Fruit fly (Drosophila melanogaster) whole organism, pupa: ENCODE data around the gene CG43390.
"Not testable (repeated sequence)": the region's sequence is repeated elsewhere in the genome, so short reads cannot be mapped to it uniquely, and the experiment has no call there.

ENCODE experiments used
- CG10348 ChIP-seq: fragments of 200-800 bp; sonication (Bioruptor generic); IDR thresholded peaks from 2 replicates; pipeline ENCODE4 v1.3.6; 2022; ENCODE audit warnings: missing biosample characterization, missing genetic modification characterization
- CG12605 ChIP-seq: fragments of 200-800 bp; sonication (Bioruptor generic); IDR thresholded peaks from 2 replicates; pipeline ENCODE4 v1.3.6; 2022; ENCODE audit warnings: missing biosample characterization, missing genetic modification characterization
- CG13204 ChIP-seq: fragments of 200-800 bp; sonication (Bioruptor generic); optimal IDR thresholded peaks from 2 replicates; lab custom pipeline; 2018; ENCODE audit warnings: missing biosample characterization, mild to moderate bottlenecking, missing genetic modification characterization, moderate library complexity
- CG14655 ChIP-seq: fragments of 200-800 bp; sonication (Bioruptor generic); optimal IDR thresholded peaks from 3 replicates; lab custom pipeline; 2017; ENCODE audit warnings: mild to moderate bottlenecking, missing biosample characterization, missing genetic modification reagents, missing genetic modification characterization
- CG15710 ChIP-seq: fragments of 200-800 bp; sonication (Bioruptor generic); optimal IDR thresholded peaks from 2 replicates; lab custom pipeline; 2018; ENCODE audit warnings: missing biosample characterization, mild to moderate bottlenecking, missing genetic modification characterization, moderate library complexity
- CG17806 ChIP-seq: fragments of 200-800 bp; sonication (Bioruptor generic); optimal IDR thresholded peaks from 2 replicates; lab custom pipeline; 2018; ENCODE audit warnings: missing biosample characterization, mild to moderate bottlenecking, missing genetic modification characterization, moderate library complexity
- CG32121 ChIP-seq: fragments of 200-800 bp; sonication (Bioruptor generic); IDR thresholded peaks from 2 replicates; pipeline ENCODE4 v1.3.6; 2022; ENCODE audit warnings: missing biosample characterization, missing genetic modification characterization
- CG34367 ChIP-seq: fragments of 200-800 bp; sonication (Bioruptor generic); optimal IDR thresholded peaks from 2 replicates; lab custom pipeline; 2018; ENCODE audit warnings: missing biosample characterization, mild to moderate bottlenecking, missing genetic modification characterization
- CG4496 ChIP-seq: fragments of 200-800 bp; sonication (Bioruptor generic); IDR thresholded peaks from 3 replicates; pipeline ENCODE4 v1.3.6; 2022; ENCODE audit warnings: missing biosample characterization, missing genetic modification characterization
- CG8159 ChIP-seq: fragments of 200-800 bp; sonication (Bioruptor generic); optimal IDR thresholded peaks from 3 replicates; lab custom pipeline; 2018; ENCODE audit warnings: missing biosample characterization, mild to moderate bottlenecking, missing genetic modification characterization, moderate library complexity
- CG8301 ChIP-seq: fragments of 200-800 bp; sonication (Bioruptor generic); optimal IDR thresholded peaks from 2 replicates; lab custom pipeline; 2018; ENCODE audit warnings: missing biosample characterization, mild to moderate bottlenecking, missing genetic modification characterization
- CG9948 ChIP-seq: fragments of 200-800 bp; sonication (Bioruptor generic); optimal IDR thresholded peaks from 2 replicates; lab custom pipeline; 2018; ENCODE audit warnings: missing biosample characterization, mild to moderate bottlenecking, missing genetic modification characterization, moderate library complexity
- D1 ChIP-seq: fragments of 200-800 bp; sonication (Bioruptor generic); optimal IDR thresholded peaks from 2 replicates; lab custom pipeline; 2018; ENCODE audit warnings: missing biosample characterization, mild to moderate bottlenecking, missing genetic modification characterization, moderate library complexity
- EcR ChIP-seq: fragments of 200-800 bp; sonication (Bioruptor generic); optimal IDR thresholded peaks from 3 replicates; lab custom pipeline; 2019; ENCODE audit warnings: missing biosample characterization, missing genetic modification characterization, mild to moderate bottlenecking, moderate library complexity, missing genetic modification reagents
- Ets98B ChIP-seq: fragments of 200-800 bp; sonication (Bioruptor generic); IDR thresholded peaks from 2 replicates; pipeline ENCODE4 v1.3.6; 2022; ENCODE audit warnings: missing biosample characterization, missing genetic modification characterization
- Pif1A ChIP-seq: fragments of 200-800 bp; sonication (Bioruptor generic); optimal IDR thresholded peaks from 3 replicates; lab custom pipeline; 2016; ENCODE audit warnings: missing biosample characterization, missing genetic modification characterization
- Pif1B ChIP-seq: fragments of 200-800 bp; sonication (Bioruptor generic); optimal IDR thresholded peaks from 3 replicates; lab custom pipeline; 2016; ENCODE audit warnings: missing biosample characterization, missing genetic modification characterization
- Snoo ChIP-seq: fragments of 200-800 bp; sonication (Bioruptor generic); optimal IDR thresholded peaks from 3 replicates; lab custom pipeline; 2017; ENCODE audit warnings: missing biosample characterization, mild to moderate bottlenecking, missing genetic modification characterization, inconsistent platforms
- fd96Ca ChIP-seq: fragments of 200-800 bp; sonication (Bioruptor generic); IDR thresholded peaks from 3 replicates; pipeline ENCODE4 v1.3.6; 2022; ENCODE audit warnings: missing biosample characterization, missing genetic modification characterization
- gl ChIP-seq: fragments of 200-800 bp; sonication (Bioruptor generic); optimal IDR thresholded peaks from 2 replicates; lab custom pipeline; 2018; ENCODE audit warnings: missing biosample characterization, mild to moderate bottlenecking, missing genetic modification characterization
- rn ChIP-seq: fragments of 200-800 bp; sonication (Bioruptor generic); IDR thresholded peaks from 2 replicates; pipeline ENCODE4 v1.3.6; 2022; ENCODE audit warnings: missing biosample characterization, missing genetic modification characterization

Gene CG43390

dm6 chr3L:11596585-11597252 lies 17.0 kb upstream of the CG43390 start, which contains the start of gene CG7368:
Gene CG7368, plus strand, starts transcription at chr3L:11597202.
- peak; percentile 14 for TF ChIP-seq CG13204 (GFP tag; lab: Kevin White, UChicago)
- no peak for TF ChIP-seq Pif1A (GFP tag; lab: Kevin White, UChicago)

DNA sequence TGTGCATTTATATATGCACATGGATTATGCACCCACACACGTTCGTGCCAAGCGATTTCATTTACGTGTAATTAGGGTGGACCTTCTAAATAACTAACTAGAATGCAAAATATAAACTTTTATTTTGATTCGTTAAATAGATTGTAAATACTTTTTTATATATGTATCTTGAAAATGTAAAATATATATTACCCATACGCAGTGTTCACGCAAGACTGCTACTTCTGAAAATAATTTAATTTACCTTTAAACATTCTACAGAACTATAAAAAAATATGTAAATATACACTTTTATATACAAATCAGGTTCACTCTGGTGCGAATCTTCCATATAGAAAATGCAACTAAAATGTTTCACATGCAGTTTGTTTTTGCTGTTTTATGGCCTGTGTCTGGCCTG lies 14.0 kb upstream of the CG43390 start:
- TF ChIP-seq D1 (tag; lab: Kevin White, UChicago): no peak
- no peak for TF ChIP-seq Snoo
- no peak for TF ChIP-seq rn
- TF ChIP-seq CG12605 (GFP tag; lab: Robert Waterston, UW): no peak
- TF ChIP-seq CG8301 (tag; lab: Kevin White, UChicago): peak; percentile 27
- peak; percentile 40 for TF ChIP-seq CG9948 (tag; lab: Kevin White, UChicago)
- no peak for TF ChIP-seq CG13204 (GFP tag; lab: Kevin White, UChicago)
- TF ChIP-seq Ets98B: peak; percentile 28; the same call in 1 of the 2 replicates
- TF ChIP-seq CG17806 (tag; lab: Kevin White, UChicago): peak; percentile 35
- TF ChIP-seq CG4496 (GFP tag; lab: Robert Waterston, UW): peak; percentile 55
- no peak for TF ChIP-seq gl (tag; lab: Kevin White, UChicago)
- no peak for TF ChIP-seq CG10348
- peak; percentile 46 for TF ChIP-seq CG15710
- peak; percentile 61 for TF ChIP-seq CG32121 (GFP tag; lab: Robert Waterston, UW)
- TF ChIP-seq Pif1B (GFP tag; lab: Kevin White, UChicago): peak; percentile 3
- TF ChIP-seq CG14655 (GFP tag; lab: Kevin White, UChicago): peak; percentile 35
- no peak for TF ChIP-seq Pif1A (GFP tag; lab: Kevin White, UChicago)
- no peak for TF ChIP-seq fd96Ca
- peak; percentile 86 for TF ChIP-seq CG8159 (tag; lab: Kevin White, UChicago)
- TF ChIP-seq EcR (GFP tag; lab: Kevin White, UChicago): no peak
- TF ChIP-seq CG34367 (tag; lab: Kevin White, UChicago): peak; percentile 23

dm6 chr3L:11591803-11592202 lies 12.1 kb upstream of the CG43390 start:
- no peak for TF ChIP-seq CG9948 (tag; lab: Kevin White, UChicago)
- TF ChIP-seq CG13204 (GFP tag; lab: Kevin White, UChicago): peak; percentile 52
- TF ChIP-seq CG32121 (GFP tag; lab: Robert Waterston, UW): no peak

- TF ChIP-seq CG14655 (GFP tag; lab: Kevin White, UChicago) (no peak), fd96Ca (no peak), CG13204 (GFP tag; lab: Kevin White, UChicago) (no peak), CG4496 (GFP tag; lab: Robert Waterston, UW) (no peak), D1 (tag; lab: Kevin White, UChicago) (no peak), CG17806 (tag; lab: Kevin White, UChicago) (no peak), CG34367 (tag; lab: Kevin White, UChicago) (no peak)
- TF ChIP-seq, all 21 proteins: peak for 0
Observed at dm6 chr3L:11591131-11591530, 11.4 kb upstream of the CG43390 start, which contains the start of gene CG33268. Gene CG33268, minus strand, starts transcription at chr3L:11591231.

DNA sequence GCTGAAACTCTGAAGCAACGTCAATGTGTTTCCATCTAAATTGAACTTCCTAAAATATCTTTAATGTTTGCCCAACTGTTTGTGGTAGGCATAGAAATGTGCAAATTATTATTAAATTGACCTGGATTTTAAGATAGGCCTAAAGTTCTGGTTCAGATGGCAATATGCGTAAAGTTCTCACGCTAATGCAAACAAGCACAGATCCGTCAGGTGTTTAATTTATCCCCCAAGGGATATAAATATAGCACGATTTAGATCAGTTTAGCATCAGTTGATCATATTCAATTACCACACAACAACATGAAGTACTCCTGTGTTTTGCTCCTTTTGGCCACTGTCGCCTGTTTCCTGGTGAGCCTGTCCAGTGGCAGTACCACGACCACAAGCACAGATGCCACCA lies 9.6 kb upstream of the CG43390 start, which contains the start of gene CG7377:
Gene CG7377 (plus strand): TSS at position 301 of the 400 bp plus-strand sequence.
- not testable (repeated sequence) for TF ChIP-seq D1 (tag; lab: Kevin White, UChicago); rn; CG8159 (tag; lab: Kevin White, UChicago)

dm6 chr3L:11588594-11588993 lies 8.8 kb upstream of the CG43390 start:
- TF ChIP-seq Ets98B (0 out of 2 replicates have a peak, but pooled peaks have one; percentile 37), D1 (tag; lab: Kevin White, UChicago) (no peak), CG8301 (tag; lab: Kevin White, UChicago) (peak; percentile 21), CG4496 (GFP tag; lab: Robert Waterston, UW) (0 out of 3 replicates have a peak, but pooled peaks have one; percentile 45), gl (tag; lab: Kevin White, UChicago) (no peak)

dm6 chr3L:11587720-11588580 lies 8.2 kb upstream of the CG43390 start, which contains the start of gene rt:
Gene rt, minus strand, starts transcription at chr3L:11587770.
- peak; percentile 89 for TF ChIP-seq CG8301 (tag; lab: Kevin White, UChicago)
- peak; percentile 28 for TF ChIP-seq D1 (tag; lab: Kevin White, UChicago)
- TF ChIP-seq CG8159 (tag; lab: Kevin White, UChicago): peak; percentile 92
- peak; percentile 71 for TF ChIP-seq CG12605 (GFP tag; lab: Robert Waterston, UW)
- peak; percentile 76 for TF ChIP-seq Pif1B (GFP tag; lab: Kevin White, UChicago)
- TF ChIP-seq CG32121 (GFP tag; lab: Robert Waterston, UW): peak; percentile 66
- TF ChIP-seq CG34367 (tag; lab: Kevin White, UChicago): peak; percentile 84
- peak; percentile 81 for TF ChIP-seq CG4496 (GFP tag; lab: Robert Waterston, UW)
- TF ChIP-seq Snoo: peak; percentile 78
- TF ChIP-seq CG15710: peak; percentile 93
- peak; percentile 52 for TF ChIP-seq EcR (GFP tag; lab: Kevin White, UChicago)
- peak; percentile 74 for TF ChIP-seq Ets98B
- no peak; the same call in 1 of the 3 replicates for TF ChIP-seq fd96Ca
- peak; percentile 91 for TF ChIP-seq CG14655 (GFP tag; lab: Kevin White, UChicago)
- peak; percentile 84 for TF ChIP-seq CG17806 (tag; lab: Kevin White, UChicago)
- peak; percentile 81 for TF ChIP-seq gl (tag; lab: Kevin White, UChicago)
- peak; percentile 80 for TF ChIP-seq Pif1A (GFP tag; lab: Kevin White, UChicago)
- TF ChIP-seq CG9948 (tag; lab: Kevin White, UChicago): peak; percentile 85
- peak; percentile 83 for TF ChIP-seq CG13204 (GFP tag; lab: Kevin White, UChicago)
- TF ChIP-seq rn: peak; percentile 60; the same call in 1 of the 2 replicates
- peak; percentile 57; the same call in 1 of the 2 replicates for TF ChIP-seq CG10348
